Worm (Caenorhabditis elegans): Measurements from ENCODE around the gene T08G5.15.

Gene T08G5.15

ce11 chrV:14023074-14023473 lies at the start of gene T08G5.15:
T08G5.15 (minus strand) TSS chrV:14023174.
- no peak for TF ChIP-seq ztf-1 (GFP tag; conservative IDR thresholded peaks at IDR 0.05)
- TF ChIP-seq lin-11 (tag; optimal IDR thresholded peaks at IDR 0.05) = no peak
- no peak for TF ChIP-seq peb-1 (tag; optimal IDR thresholded peaks at IDR 0.05)
- TF ChIP-seq elt-3 (tag; optimal IDR thresholded peaks at IDR 0.05) = no peak
- TF ChIP-seq R02D3.7 (tag; optimal IDR thresholded peaks at IDR 0.05) = no peak
- TF ChIP-seq ZK546.5 (tag; optimal IDR thresholded peaks at IDR 0.05) = no peak
- TF ChIP-seq ceh-82 (tag; optimal IDR thresholded peaks at IDR 0.05) = no peak
- no peak for TF ChIP-seq ceh-16 (tag; optimal IDR thresholded peaks at IDR 0.05)
- TF ChIP-seq nhr-11 (tag; optimal IDR thresholded peaks at IDR 0.05) = no peak
- TF ChIP-seq zag-1 (tag; optimal IDR thresholded peaks at IDR 0.05) = no peak
- TF ChIP-seq skn-1 (tag; optimal IDR thresholded peaks at IDR 0.05) = no peak
- TF ChIP-seq sma-3 (GFP tag; optimal IDR thresholded peaks at IDR 0.05) = no peak
- no peak for TF ChIP-seq ztf-4 (tag; optimal IDR thresholded peaks at IDR 0.05)
- TF ChIP-seq lin-13 (GFP tag; optimal IDR thresholded peaks at IDR 0.05) = no peak
- no peak for TF ChIP-seq nhr-237 (tag; optimal IDR thresholded peaks at IDR 0.05)
- TF ChIP-seq C34F6.9 (tag; optimal IDR thresholded peaks at IDR 0.05) = no peak

- no peak for TF ChIP-seq C34F6.9 (tag; optimal IDR thresholded peaks at IDR 0.05)
These were observed 46.9 kb upstream of the T08G5.15 start for ce11 chrV:14069899-14070298.

ce11 chrV:14067816-14068296 lies 44.9 kb upstream of the T08G5.15 start, which contains the start of gene D1086.17:
D1086.17 (plus strand) TSS chrV:14067866.
- no peak for TF ChIP-seq blmp-1 (tag; optimal IDR thresholded peaks at IDR 0.05; ENCODE audit: insufficient read depth)
- TF ChIP-seq ZK546.5 (tag; optimal IDR thresholded peaks at IDR 0.05) = no peak
- no peak for TF ChIP-seq ama-1 (optimal IDR thresholded peaks at IDR 0.05)
- TF ChIP-seq lin-11 (tag; optimal IDR thresholded peaks at IDR 0.05) = no peak
- no peak for TF ChIP-seq ztf-4 (tag; optimal IDR thresholded peaks at IDR 0.05)
- no peak for TF ChIP-seq elt-1 (tag; optimal IDR thresholded peaks at IDR 0.05)
- no peak for TF ChIP-seq nhr-129 (tag; optimal IDR thresholded peaks at IDR 0.05)
- no peak for TF ChIP-seq ceh-82 (tag; optimal IDR thresholded peaks at IDR 0.05)
- TF ChIP-seq egl-27 (tag; optimal IDR thresholded peaks at IDR 0.05) = no peak
- TF ChIP-seq sem-4 (tag; optimal IDR thresholded peaks at IDR 0.05) = no peak
- no peak for TF ChIP-seq nhr-21 (tag; optimal IDR thresholded peaks at IDR 0.05)
- TF ChIP-seq dmd-4 (tag; optimal IDR thresholded peaks at IDR 0.05) = no peak
- no peak for TF ChIP-seq R02D3.7 (tag; optimal IDR thresholded peaks at IDR 0.05)
- TF ChIP-seq zag-1 (tag; optimal IDR thresholded peaks at IDR 0.05) = no peak
- TF ChIP-seq ztf-11 (tag; optimal IDR thresholded peaks at IDR 0.05) = no peak
- no peak for TF ChIP-seq nhr-77 (tag; optimal IDR thresholded peaks at IDR 0.05)
- no peak for TF ChIP-seq skn-1 (tag; optimal IDR thresholded peaks at IDR 0.05)
- no peak for TF ChIP-seq nhr-10 (tag; optimal IDR thresholded peaks at IDR 0.05)
- TF ChIP-seq mbf-1 (tag; optimal IDR thresholded peaks at IDR 0.05) = no peak

ce11 chrV:14064422-14064821 lies 41.4 kb upstream of the T08G5.15 start, which contains the start of gene D1086.21:
D1086.21 (plus strand) TSS chrV:14064722.
- no peak for TF ChIP-seq C34F6.9 (tag; optimal IDR thresholded peaks at IDR 0.05)
- TF ChIP-seq egl-27 (tag; optimal IDR thresholded peaks at IDR 0.05) = no peak
- TF ChIP-seq lin-13 (GFP tag; optimal IDR thresholded peaks at IDR 0.05) = no peak
- no peak for TF ChIP-seq lsy-2 (tag; optimal IDR thresholded peaks at IDR 0.05)
- TF ChIP-seq snpc-4 (tag; optimal IDR thresholded peaks at IDR 0.05) = no peak
- no peak for TF ChIP-seq mbf-1 (tag; optimal IDR thresholded peaks at IDR 0.05)
- TF ChIP-seq ceh-82 (tag; optimal IDR thresholded peaks at IDR 0.05) = no peak
- no peak for TF ChIP-seq elt-3 (tag; optimal IDR thresholded peaks at IDR 0.05)
- TF ChIP-seq peb-1 (tag; optimal IDR thresholded peaks at IDR 0.05) = no peak
- TF ChIP-seq nhr-77 (tag; optimal IDR thresholded peaks at IDR 0.05) = no peak
- TF ChIP-seq aly-2 (tag; optimal IDR thresholded peaks at IDR 0.05) = no peak
- no peak for TF ChIP-seq Y55F3AM.14 (GFP tag; optimal IDR thresholded peaks at IDR 0.05)
- TF ChIP-seq ama-1 (optimal IDR thresholded peaks at IDR 0.05) = no peak
- TF ChIP-seq blmp-1 (tag; optimal IDR thresholded peaks at IDR 0.05; ENCODE audit: insufficient read depth) = no peak
- no peak for TF ChIP-seq nhr-6 (tag; optimal IDR thresholded peaks at IDR 0.05)
- no peak for TF ChIP-seq ztf-11 (tag; optimal IDR thresholded peaks at IDR 0.05)
- no peak for TF ChIP-seq lin-39 (tag; optimal IDR thresholded peaks at IDR 0.05)
- TF ChIP-seq elt-1 (tag; optimal IDR thresholded peaks at IDR 0.05) = no peak
- no peak for TF ChIP-seq lin-11 (tag; optimal IDR thresholded peaks at IDR 0.05)
- TF ChIP-seq sma-9 (GFP tag; optimal IDR thresholded peaks at IDR 0.05) = no peak
- no peak for TF ChIP-seq sma-9 (tag; optimal IDR thresholded peaks at IDR 0.05)
